Fruit fly (Drosophila melanogaster): ENCODE results near the gene Nepl19.

dm6 chr3R:28901468-28902163 is 21.7 kb upstream of the Nepl19 start:
- TF ChIP-seq fru (optimal IDR thresholded peaks at IDR 0.05): no peak
- TF ChIP-seq CG8478 (optimal IDR thresholded peaks at IDR 0.05): no peak
- no peak for TF ChIP-seq sc (optimal IDR thresholded peaks at IDR 0.05)
- no peak for TF ChIP-seq sc (GFP tag; optimal IDR thresholded peaks at IDR 0.05)
- no peak for TF ChIP-seq toy (GFP tag; IDR thresholded peaks at IDR 0.05)
- no peak for TF ChIP-seq lilli (GFP tag; optimal IDR thresholded peaks at IDR 0.05)
- TF ChIP-seq CG31224 (GFP tag; IDR thresholded peaks at IDR 0.05): no peak
- no peak for TF ChIP-seq aop (GFP tag; IDR thresholded peaks at IDR 0.05)
- no peak for TF ChIP-seq Dll (GFP tag; IDR thresholded peaks at IDR 0.05; ENCODE audit: partially characterized antibody)
- TF ChIP-seq trh (GFP tag; optimal IDR thresholded peaks at IDR 0.05): no peak
- TF ChIP-seq CG12659 (GFP tag; optimal IDR thresholded peaks at IDR 0.05): no peak
- TF ChIP-seq Dfd (GFP tag; optimal IDR thresholded peaks at IDR 0.05): no peak
- TF ChIP-seq tup (GFP tag; optimal IDR thresholded peaks at IDR 0.05): no peak
- no peak for TF ChIP-seq kah (GFP tag; optimal IDR thresholded peaks at IDR 0.05)
- no peak for TF ChIP-seq CTCF (GFP tag; optimal IDR thresholded peaks at IDR 0.05)

All from whole organism, embryonic.